Worm (Caenorhabditis elegans) whole organism, L1 larva: ENCODE measurements around the gene wrt-3.
A peak's percentile ranks its signal among the peaks of the same experiment; 100 is the strongest.

ENCODE experiments used
- alr-1 ChIP-seq: fragments of 200-800 bp; sonication (Bioruptor generic); optimal IDR thresholded peaks from 2 replicates; lab custom pipeline; 2018; ENCODE audit warnings: borderline replicate concordance, mild to moderate bottlenecking, missing genetic modification characterization, missing compliant biosample characterization
- ama-1 ChIP-seq: fragments of 150-350 bp; optimal IDR thresholded peaks from 2 replicates; lab custom pipeline; 2014
- blmp-1 ChIP-seq: fragments of 150-350 bp; optimal IDR thresholded peaks from 2 replicates; lab custom pipeline; 2014; ENCODE audit warnings: missing biosample characterization, missing genetic modification characterization
- ceh-88 ChIP-seq: fragments of 200-800 bp; sonication (Bioruptor generic); IDR thresholded peaks from 2 replicates; pipeline ENCODE4 v1.3.6; 2022; ENCODE audit warnings: missing genetic modification characterization, missing compliant biosample characterization
- dsc-1 ChIP-seq: sonication (generic microtip); optimal IDR thresholded peaks from 2 replicates; lab custom pipeline; 2016; ENCODE audit warnings: mild to moderate bottlenecking, missing genetic modification characterization, missing compliant biosample characterization
- efl-1 ChIP-seq, 4 experiments: fragments of 150-350 bp; optimal IDR thresholded peaks in 3 of 4; peaks in 1 of 4; 1 replicate in 1 of 4; 2 replicates in 3 of 4; lab custom pipeline; 2014; ENCODE audit warnings: missing biosample characterization in 2 of 4, missing genetic modification characterization in 2 of 4, missing genetic modification reagents in 2 of 4
- efl-3 ChIP-seq: fragments of 200-800 bp; sonication (Bioruptor generic); optimal IDR thresholded peaks from 2 replicates; lab custom pipeline; 2018; ENCODE audit warnings: mild to moderate bottlenecking, missing genetic modification characterization, missing compliant biosample characterization
- egl-27 ChIP-seq, 2 experiments: fragments of 150-350 bp in 1 of 2; sonication (generic microtip); optimal IDR thresholded peaks; 3 replicates each; lab custom pipeline; 2017 to 2018; ENCODE audit warnings: missing biosample characterization in 2 of 2, missing genetic modification characterization in 2 of 2, missing genetic modification reagents in 2 of 2
- elt-3 ChIP-seq, 6 experiments: fragments of 150-350 bp in 1 of 6; sonication (generic microtip); optimal IDR thresholded peaks; 2 replicates each; lab custom pipeline; 2017 to 2018; ENCODE audit warnings: missing biosample characterization in 6 of 6, missing genetic modification characterization in 6 of 6, inconsistent platforms in 1 of 6
- ets-5 ChIP-seq: fragments of 200-800 bp; sonication (Bioruptor generic); IDR thresholded peaks from 2 replicates; pipeline ENCODE4 v1.3.6; 2022; ENCODE audit warnings: missing genetic modification characterization, missing compliant biosample characterization
- fkh-10 ChIP-seq: sonication (generic microtip); optimal IDR thresholded peaks from 2 replicates; lab custom pipeline; 2017; ENCODE audit warnings: missing biosample characterization, missing genetic modification reagents, missing genetic modification characterization
- fkh-4 ChIP-seq: sonication (generic microtip); optimal IDR thresholded peaks from 2 replicates; lab custom pipeline; 2016; ENCODE audit warnings: missing compliant biosample characterization, missing genetic modification characterization, borderline replicate concordance
- fkh-8 ChIP-seq: sonication (generic microtip); optimal IDR thresholded peaks from 2 replicates; lab custom pipeline; 2016; ENCODE audit warnings: mild to moderate bottlenecking, missing genetic modification characterization, missing compliant biosample characterization
- fos-1 ChIP-seq: fragments of 150-350 bp; optimal IDR thresholded peaks from 2 replicates; lab custom pipeline; 2014; ENCODE audit warnings: missing biosample characterization, missing genetic modification characterization
- hlh-4 ChIP-seq: sonication (generic microtip); optimal IDR thresholded peaks from 2 replicates; lab custom pipeline; 2016; ENCODE audit warnings: mild to moderate bottlenecking, missing genetic modification characterization, missing compliant biosample characterization
- irx-1 ChIP-seq: sonication (generic microtip); optimal IDR thresholded peaks from 2 replicates; lab custom pipeline; 2016; ENCODE audit warnings: missing genetic modification characterization, missing compliant biosample characterization
- isw-1 ChIP-seq: fragments of 200-800 bp; sonication (Bioruptor generic); IDR thresholded peaks from 2 replicates; pipeline ENCODE4 v1.3.6; 2022; ENCODE audit warnings: missing genetic modification characterization, missing compliant biosample characterization
- lin-13 ChIP-seq: fragments of 150-350 bp; optimal IDR thresholded peaks from 2 replicates; lab custom pipeline; 2014; ENCODE audit warnings: missing biosample characterization, missing genetic modification reagents, missing genetic modification characterization
- lin-39 ChIP-seq: fragments of 150-350 bp; optimal IDR thresholded peaks from 2 replicates; lab custom pipeline; 2014; ENCODE audit warnings: missing biosample characterization, missing genetic modification reagents, missing genetic modification characterization
- lir-3 ChIP-seq: sonication (generic microtip); optimal IDR thresholded peaks from 2 replicates; lab custom pipeline; 2016; ENCODE audit warnings: mild to moderate bottlenecking, missing genetic modification characterization, moderate library complexity, missing compliant biosample characterization; ENCODE audit not compliant: poor library complexity
- mab-9 ChIP-seq: fragments of 200-800 bp; sonication (Bioruptor generic); IDR thresholded peaks from 2 replicates; pipeline ENCODE4 v1.3.6; 2022; ENCODE audit warnings: missing genetic modification reagents, missing genetic modification characterization, missing compliant biosample characterization
- mdl-1 ChIP-seq, 2 experiments: fragments of 150-350 bp; optimal IDR thresholded peaks; 2 replicates each; lab custom pipeline; 2014 to 2017; ENCODE audit warnings: missing biosample characterization in 2 of 2, missing genetic modification characterization in 2 of 2, inconsistent platforms in 1 of 2
- mep-1 ChIP-seq: fragments of 150-350 bp; optimal IDR thresholded peaks from 2 replicates; lab custom pipeline; 2014; ENCODE audit warnings: missing biosample characterization, missing genetic modification characterization
- nhr-237 ChIP-seq: fragments of 150-350 bp; optimal IDR thresholded peaks from 2 replicates; lab custom pipeline; 2014; ENCODE audit warnings: missing biosample characterization, missing genetic modification characterization
- nhr-71 ChIP-seq: sonication (generic microtip); optimal IDR thresholded peaks from 2 replicates; lab custom pipeline; 2016; ENCODE audit warnings: mild to moderate bottlenecking, missing genetic modification characterization, moderate library complexity, missing compliant biosample characterization
- nhr-76 ChIP-seq: sonication (generic microtip); optimal IDR thresholded peaks from 2 replicates; lab custom pipeline; 2017; ENCODE audit warnings: missing biosample characterization, missing genetic modification characterization
- nhr-85 ChIP-seq: sonication (generic microtip); peaks from one replicate; lab custom pipeline; 2016; ENCODE audit warnings: missing genetic modification characterization, inconsistent platforms, missing compliant biosample characterization
- nhr-90 ChIP-seq: sonication (generic microtip); optimal IDR thresholded peaks from 2 replicates; lab custom pipeline; 2016; ENCODE audit warnings: mild to moderate bottlenecking, missing genetic modification characterization, missing compliant biosample characterization; ENCODE audit not compliant: poor library complexity
- pag-3 ChIP-seq: sonication (generic microtip); optimal IDR thresholded peaks from 2 replicates; lab custom pipeline; 2017; ENCODE audit warnings: missing genetic modification characterization, mild to moderate bottlenecking, missing compliant biosample characterization, antibody characterized with exemption, borderline replicate concordance; ENCODE audit not compliant: insufficient read depth
- pax-3 ChIP-seq: fragments of 200-800 bp; sonication (Bioruptor generic); optimal IDR thresholded peaks from 2 replicates; lab custom pipeline; 2018; ENCODE audit warnings: mild to moderate bottlenecking, missing genetic modification characterization, moderate library complexity, missing compliant biosample characterization
- rnt-1 ChIP-seq: sonication (generic microtip); optimal IDR thresholded peaks from 2 replicates; lab custom pipeline; 2016; ENCODE audit warnings: mild to moderate bottlenecking, missing genetic modification characterization, moderate library complexity, missing compliant biosample characterization
- skn-1 ChIP-seq: fragments of 150-350 bp; optimal IDR thresholded peaks from 2 replicates; lab custom pipeline; 2014; ENCODE audit warnings: missing biosample characterization, missing genetic modification characterization
- snpc-4 ChIP-seq: fragments of 150-350 bp; optimal IDR thresholded peaks from 2 replicates; lab custom pipeline; 2014; ENCODE audit warnings: missing biosample characterization, missing genetic modification characterization
- unc-30 ChIP-seq: sonication (generic microtip); optimal IDR thresholded peaks from 2 replicates; lab custom pipeline; 2017; ENCODE audit warnings: missing biosample characterization, missing genetic modification characterization
- unc-62 ChIP-seq: fragments of 150-350 bp; optimal IDR thresholded peaks from 2 replicates; lab custom pipeline; 2014; ENCODE audit warnings: missing biosample characterization, missing genetic modification reagents, missing genetic modification characterization
- unc-86 ChIP-seq: sonication (generic microtip); optimal IDR thresholded peaks from 2 replicates; lab custom pipeline; 2016; ENCODE audit warnings: missing genetic modification characterization, missing compliant biosample characterization
- unc-98 ChIP-seq: fragments of 200-800 bp; sonication (Bioruptor generic); IDR thresholded peaks from 2 replicates; pipeline ENCODE4 v1.3.6; 2022; ENCODE audit warnings: missing genetic modification characterization, missing compliant biosample characterization
- zag-1 ChIP-seq: fragments of 150-350 bp; optimal IDR thresholded peaks from 2 replicates; lab custom pipeline; 2014; ENCODE audit warnings: missing biosample characterization, missing genetic modification characterization
- ztf-11 ChIP-seq, 2 experiments: sonication (generic microtip); optimal IDR thresholded peaks; 2 replicates each; lab custom pipeline; 2016 to 2017; ENCODE audit warnings: missing genetic modification characterization in 2 of 2, missing biosample characterization in 1 of 2, missing compliant biosample characterization in 1 of 2

The wrt-3 gene

DNA sequence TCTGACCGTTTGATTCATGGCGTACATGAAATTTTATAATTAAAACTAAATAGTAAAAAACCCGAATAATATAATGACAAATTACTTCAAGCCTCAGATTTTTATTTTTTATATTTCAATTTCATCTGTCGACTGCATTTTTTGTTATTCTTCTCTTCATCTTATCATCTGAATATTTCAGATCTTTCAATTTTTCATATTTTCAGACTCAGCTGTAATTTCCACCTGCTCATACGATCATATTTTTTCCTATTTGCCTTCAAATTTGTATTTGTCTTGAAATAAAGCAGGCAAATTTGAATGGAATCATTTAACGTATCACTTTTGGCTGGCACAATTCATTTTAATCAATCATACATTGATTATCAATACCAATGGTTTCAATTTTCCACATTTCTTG lies 20.8 kb upstream of the wrt-3 start, which contains the start of gene sru-4:
Gene sru-4, plus strand, starts transcription at position 301 of the 400 bp plus-strand sequence.
- TF ChIP-seq pag-3 (tag; lab: Kevin White, UChicago) (no peak), irx-1 (tag; lab: Kevin White, UChicago) (no peak), unc-98 (GFP tag; lab: Robert Waterston, UW) (no peak)

DNA sequence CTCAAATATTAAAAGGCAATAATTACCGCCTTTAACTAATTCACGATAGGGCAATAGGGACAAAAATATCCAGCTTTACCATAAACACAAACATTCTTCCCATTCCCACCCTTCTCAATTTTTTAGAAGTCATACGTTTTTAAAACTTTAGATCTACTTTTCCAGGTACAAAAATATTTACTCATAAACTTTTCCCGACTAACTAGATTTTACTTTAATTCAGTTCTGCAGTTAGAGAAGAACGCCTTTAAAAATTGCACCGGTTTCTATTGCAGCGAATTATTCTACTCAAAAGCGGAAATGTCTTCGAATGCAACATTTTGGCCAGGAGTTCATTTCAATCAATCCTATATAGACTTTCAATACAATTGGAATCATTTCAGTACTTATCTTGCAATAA lies 19.1 kb upstream of the wrt-3 start, which contains the start of gene sru-3:
Gene sru-3, plus strand, starts transcription at position 301 of the 400 bp plus-strand sequence.
- TF ChIP-seq nhr-85 (tag; lab: Kevin White, UChicago) (peak; percentile 25), fos-1 (tag; lab: Kevin White, UChicago) (no peak)

DNA sequence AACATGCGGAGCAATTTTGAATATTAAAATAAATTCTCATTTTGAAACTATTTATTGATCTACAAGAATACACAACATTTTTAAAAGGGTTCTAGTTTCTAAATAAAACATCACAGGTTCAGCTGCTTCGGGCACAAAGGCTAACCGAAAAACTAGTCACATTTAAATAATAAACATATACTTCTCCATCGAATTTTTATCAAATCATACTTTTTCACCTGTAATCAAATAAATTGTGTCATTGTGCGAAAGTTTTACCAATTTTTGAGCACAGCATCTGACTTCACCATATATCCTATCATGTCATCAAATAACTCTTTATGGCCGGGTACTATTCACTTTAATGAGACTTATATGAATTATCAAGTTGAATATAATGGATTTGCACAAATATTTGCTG lies 13.1 kb upstream of the wrt-3 start, which contains the start of gene sru-6:
Gene sru-6, plus strand, starts transcription at position 301 of the 400 bp plus-strand sequence.
- TF ChIP-seq ama-1 (lab: Kevin White, UChicago) (no peak), nhr-76 (tag; lab: Kevin White, UChicago) (no peak), skn-1 (tag; lab: Kevin White, UChicago) (no peak), mab-9 (GFP tag; lab: Robert Waterston, UW) (no peak), unc-62 (GFP tag; lab: Kevin White, UChicago) (no peak), mep-1 (tag; lab: Kevin White, UChicago) (no peak), fkh-4 (tag; lab: Kevin White, UChicago) (no peak), lin-13 (no peak), blmp-1 (tag; lab: Kevin White, UChicago) (no peak), lin-39 (no peak)

DNA sequence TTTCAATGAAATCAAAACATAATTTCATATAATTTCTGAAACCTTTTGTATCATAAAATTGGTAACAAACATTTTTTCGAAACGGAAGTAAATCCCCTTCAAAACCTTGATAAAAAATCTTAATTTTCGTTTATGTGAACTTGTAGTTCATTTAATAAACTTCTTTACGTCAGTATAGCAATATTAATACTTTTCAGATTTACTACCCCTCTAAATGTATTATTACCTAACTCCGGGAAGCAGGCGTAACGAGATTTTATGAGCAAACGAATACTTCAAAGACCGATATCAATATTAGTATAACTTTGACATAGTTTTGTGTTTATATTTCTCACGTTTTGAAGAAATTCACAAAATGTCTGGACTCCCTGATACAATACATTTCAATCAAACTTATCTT lies 11.1 kb upstream of the wrt-3 start, which contains the start of gene sru-1:
Gene sru-1, plus strand, starts transcription at position 301 of the 400 bp plus-strand sequence.
- TF ChIP-seq rnt-1 (tag; lab: Kevin White, UChicago) (no peak), zag-1 (tag; lab: Kevin White, UChicago) (no peak), ets-5 (GFP tag; lab: Robert Waterston, UW) (no peak), fkh-10 (GFP tag; lab: Kevin White, UChicago) (no peak), mdl-1 (tag; optimal IDR thresholded peaks at IDR 0.05; lab: Kevin White, UChicago) (no peak), ceh-88 (GFP tag; lab: Robert Waterston, UW) (no peak), pax-3 (tag; lab: Kevin White, UChicago) (no peak), fkh-8 (tag; lab: Kevin White, UChicago) (no peak), blmp-1 (tag; lab: Kevin White, UChicago) (no peak), alr-1 (no peak), elt-3 (tag; optimal IDR thresholded peaks at IDR 0.05; lab: Kevin White, UChicago) (no peak), isw-1 (no peak), hlh-4 (tag; lab: Kevin White, UChicago) (no peak)

DNA sequence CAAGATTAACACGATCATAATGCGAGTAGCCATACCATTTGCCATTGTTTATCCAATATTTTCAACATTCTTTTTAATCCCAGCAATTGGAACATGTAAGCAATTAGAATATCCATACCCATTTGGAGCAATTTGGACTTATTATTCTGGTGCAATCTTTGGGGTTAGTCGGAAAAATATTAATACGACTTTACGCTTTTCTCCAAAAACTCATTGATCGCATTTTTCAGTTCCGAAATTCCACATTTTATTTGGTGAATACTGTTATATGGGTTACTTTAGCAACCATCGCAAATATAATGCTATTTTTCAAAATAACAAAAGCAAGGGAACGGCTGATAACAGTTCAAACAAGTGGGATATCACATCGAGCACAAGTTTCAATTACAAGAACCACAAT lies 9.5 kb upstream of the wrt-3 start:
- no peak for TF ChIP-seq nhr-237
- TF ChIP-seq mep-1 (tag; lab: Kevin White, UChicago), result no peak
- TF ChIP-seq elt-3 (tag; optimal IDR thresholded peaks at IDR 0.05; lab: Kevin White, UChicago), result no peak
- no peak for TF ChIP-seq dsc-1
- TF ChIP-seq unc-30, result no peak
- no peak for TF ChIP-seq lir-3 (tag; lab: Kevin White, UChicago)
- no peak for TF ChIP-seq hlh-4 (tag; lab: Kevin White, UChicago)
- no peak for TF ChIP-seq efl-3 (GFP tag; lab: Kevin White, UChicago)
- TF ChIP-seq lin-13, result no peak
- no peak for TF ChIP-seq nhr-76 (tag; lab: Kevin White, UChicago)
- no peak for TF ChIP-seq nhr-90 (tag; lab: Kevin White, UChicago)
- TF ChIP-seq mdl-1 (tag; optimal IDR thresholded peaks at IDR 0.05; lab: Kevin White, UChicago), result no peak
- TF ChIP-seq nhr-71 (tag; lab: Kevin White, UChicago), result no peak
- TF ChIP-seq efl-1 (optimal IDR thresholded peaks at IDR 0.05; lab: Kevin White, UChicago), result no peak
- TF ChIP-seq efl-1 (GFP tag; optimal IDR thresholded peaks at IDR 0.05 in 1 of 2; lab: Kevin White, UChicago), result no peak
- no peak for TF ChIP-seq ztf-11 (tag; optimal IDR thresholded peaks at IDR 0.05; lab: Kevin White, UChicago)
- no peak for TF ChIP-seq egl-27 (tag; optimal IDR thresholded peaks at IDR 0.05; lab: Kevin White, UChicago)
- no peak for TF ChIP-seq unc-86 (tag; lab: Kevin White, UChicago)
- no peak for TF ChIP-seq snpc-4
- TF ChIP-seq, all 84 proteins: peak for 0
